Worm (Caenorhabditis elegans) whole organism, L2 larva: ENCODE results near the gene pcp-1.

Experiments used
- F13H6.1 ChIP-seq: sonication (generic microtip); optimal IDR thresholded peaks from 2 replicates; lab custom pipeline; 2016; ENCODE audit warnings: missing genetic modification characterization, missing compliant biosample characterization
- lin-13 ChIP-seq: fragments of 150-350 bp; optimal IDR thresholded peaks from 2 replicates; lab custom pipeline; 2014; ENCODE audit warnings: missing biosample characterization, missing genetic modification reagents, missing genetic modification characterization
- mdl-1 ChIP-seq, 2 experiments: fragments of 150-350 bp in 1 of 2; sonication (generic microtip) in 1 of 2; optimal IDR thresholded peaks; 2 replicates each; lab custom pipeline; 2017; ENCODE audit warnings: missing biosample characterization in 2 of 2, missing genetic modification characterization in 2 of 2
- zag-1 ChIP-seq: fragments of 150-350 bp; optimal IDR thresholded peaks from 2 replicates; lab custom pipeline; 2014; ENCODE audit warnings: missing biosample characterization, missing genetic modification characterization

DNA sequence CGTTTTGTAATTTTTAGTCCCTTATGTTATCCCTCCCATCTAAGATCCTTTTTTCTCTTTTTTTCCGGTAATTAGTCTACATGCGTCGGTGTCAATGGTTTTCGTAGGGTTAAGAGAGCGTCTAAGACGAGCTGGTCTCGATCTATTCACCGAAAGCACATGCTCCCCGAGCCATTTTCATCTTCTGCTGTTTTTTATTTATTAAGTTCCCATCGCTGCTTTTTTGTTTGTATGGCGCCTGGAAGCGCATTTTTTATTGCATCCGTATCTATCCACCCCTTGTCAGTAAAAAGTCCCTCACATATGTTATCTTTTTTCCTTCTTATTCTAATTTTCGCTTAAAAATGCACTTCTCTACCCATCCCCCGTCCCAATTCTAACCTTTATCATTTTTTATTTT lies 21.9 kb upstream of the pcp-1 start:
- TF ChIP-seq mdl-1 (tag; optimal IDR thresholded peaks at IDR 0.05; lab: Kevin White, UChicago) (no peak), F13H6.1 (tag; lab: Kevin White, UChicago) (no peak), zag-1 (no peak), lin-13 (no peak)
